Fruit fly (Drosophila melanogaster) whole organism, embryonic: ENCODE results near the gene D.

Experiments used
- Bgb ChIP-seq: fragments of 200-800 bp; sonication (Bioruptor generic); IDR thresholded peaks from 2 replicates; pipeline ENCODE4 v1.3.6; 2022; ENCODE audit warnings: missing biosample characterization, missing genetic modification characterization; ENCODE audit not compliant: partially characterized antibody
- CG10321 ChIP-seq: fragments of 200-800 bp; sonication (Bioruptor generic); IDR thresholded peaks from 2 replicates; pipeline ENCODE4 v1.3.6; 2022; ENCODE audit warnings: missing biosample characterization, missing genetic modification characterization
- CG11398 ChIP-seq: fragments of 200-800 bp; sonication (Bioruptor generic); optimal IDR thresholded peaks from 2 replicates; lab custom pipeline; 2016; ENCODE audit warnings: missing biosample characterization, missing genetic modification characterization
- CG12104 ChIP-seq: fragments of 200-800 bp; sonication (Bioruptor generic); optimal IDR thresholded peaks from 3 replicates; lab custom pipeline; 2016; ENCODE audit warnings: missing biosample characterization, missing genetic modification characterization
- CG13894 ChIP-seq: fragments of 200-800 bp; sonication (Bioruptor generic); optimal IDR thresholded peaks from 3 replicates; lab custom pipeline; 2018; ENCODE audit warnings: missing biosample characterization, mild to moderate bottlenecking, missing genetic modification characterization, moderate library complexity
- CG14441 ChIP-seq: fragments of 200-800 bp; sonication (Bioruptor generic); IDR thresholded peaks from 2 replicates; pipeline ENCODE4 v1.3.6; 2022; ENCODE audit warnings: missing biosample characterization, missing genetic modification characterization
- CG15073 ChIP-seq: fragments of 200-800 bp; sonication (Bioruptor generic); optimal IDR thresholded peaks from 2 replicates; lab custom pipeline; 2016; ENCODE audit warnings: missing biosample characterization, missing genetic modification characterization
- CG18476 ChIP-seq: fragments of 200-800 bp; sonication (Bioruptor generic); optimal IDR thresholded peaks from 2 replicates; lab custom pipeline; 2016; ENCODE audit warnings: missing biosample characterization, mild to moderate bottlenecking, missing genetic modification characterization
- CG18619 ChIP-seq: fragments of 200-800 bp; sonication (Bioruptor generic); optimal IDR thresholded peaks from 3 replicates; lab custom pipeline; 2017; ENCODE audit warnings: missing biosample characterization, mild to moderate bottlenecking, missing genetic modification characterization
- CG2120 ChIP-seq: fragments of 200-800 bp; sonication (Bioruptor generic); optimal IDR thresholded peaks from 3 replicates; lab custom pipeline; 2016; ENCODE audit warnings: missing biosample characterization, missing genetic modification characterization
- CG2129 ChIP-seq: fragments of 200-800 bp; sonication (Bioruptor generic); IDR thresholded peaks from 2 replicates; pipeline ENCODE4 v1.3.6; 2022; ENCODE audit warnings: missing biosample characterization, missing genetic modification characterization; ENCODE audit not compliant: partially characterized antibody
- CG3163 ChIP-seq: fragments of 200-800 bp; sonication (Bioruptor generic); optimal IDR thresholded peaks from 3 replicates; lab custom pipeline; 2016; ENCODE audit warnings: missing biosample characterization, missing genetic modification characterization
- CG32772 ChIP-seq: fragments of 200-800 bp; sonication (Bioruptor generic); IDR thresholded peaks from 2 replicates; pipeline ENCODE4 v1.3.6; 2022; ENCODE audit warnings: missing biosample characterization, missing genetic modification characterization
- CG4617 ChIP-seq: fragments of 200-800 bp; sonication (Bioruptor generic); optimal IDR thresholded peaks from 3 replicates; lab custom pipeline; 2016; ENCODE audit warnings: missing biosample characterization, missing genetic modification characterization, borderline replicate concordance
- CG8924 ChIP-seq: fragments of 200-800 bp; optimal IDR thresholded peaks from 3 replicates; lab custom pipeline; 2019; ENCODE audit warnings: missing biosample characterization, mild to moderate bottlenecking, missing genetic modification characterization, moderate library complexity
- CG8944 ChIP-seq: fragments of 200-800 bp; sonication (Bioruptor generic); optimal IDR thresholded peaks from 3 replicates; lab custom pipeline; 2016; ENCODE audit warnings: missing biosample characterization, missing genetic modification characterization
- CG9609 ChIP-seq: fragments of 200-800 bp; sonication (Bioruptor generic); optimal IDR thresholded peaks from 3 replicates; lab custom pipeline; 2016; ENCODE audit warnings: missing biosample characterization, missing genetic modification characterization
- Dad ChIP-seq: fragments of 200-800 bp; sonication (Bioruptor generic); optimal IDR thresholded peaks from 3 replicates; lab custom pipeline; 2016; ENCODE audit warnings: missing biosample characterization, missing genetic modification characterization
- Dp ChIP-seq: fragments of 200-800 bp; sonication (Bioruptor generic); optimal IDR thresholded peaks from 2 replicates; lab custom pipeline; 2018; ENCODE audit warnings: missing biosample characterization, mild to moderate bottlenecking, missing genetic modification characterization, moderate library complexity
- Dref ChIP-seq: fragments of 200-800 bp; sonication (Bioruptor generic); IDR thresholded peaks from 2 replicates; pipeline ENCODE4 v1.3.6; 2022; ENCODE audit warnings: missing biosample characterization, missing genetic modification characterization
- H2.0 ChIP-seq: fragments of 200-800 bp; sonication (Bioruptor generic); IDR thresholded peaks from 2 replicates; pipeline ENCODE4 v1.3.6; 2022; ENCODE audit warnings: missing biosample characterization, missing genetic modification characterization
- HLH3B ChIP-seq: fragments of 200-800 bp; sonication (Bioruptor generic); IDR thresholded peaks from 2 replicates; pipeline ENCODE4 v1.3.6; 2022; ENCODE audit warnings: missing biosample characterization, missing genetic modification characterization
- Hr51 ChIP-seq, 2 experiments: fragments of 200-800 bp; sonication (Bioruptor generic); optimal IDR thresholded peaks; 2 replicates in 1 of 2; 3 replicates in 1 of 2; lab custom pipeline; 2016 to 2018; ENCODE audit warnings: missing biosample characterization in 2 of 2, missing genetic modification characterization in 2 of 2, mild to moderate bottlenecking in 1 of 2, moderate library complexity in 1 of 2
- Hsf ChIP-seq: fragments of 200-800 bp; sonication (Bioruptor generic); optimal IDR thresholded peaks from 3 replicates; lab custom pipeline; 2016; ENCODE audit warnings: missing biosample characterization, missing genetic modification characterization
- MTF-1 ChIP-seq: fragments of 200-800 bp; sonication (Bioruptor generic); optimal IDR thresholded peaks from 2 replicates; lab custom pipeline; 2018; ENCODE audit warnings: missing biosample characterization, mild to moderate bottlenecking, missing genetic modification characterization, borderline replicate concordance
- Myb ChIP-seq: fragments of 200-800 bp; sonication (Bioruptor generic); optimal IDR thresholded peaks from 2 replicates; lab custom pipeline; 2016; ENCODE audit warnings: missing biosample characterization, missing genetic modification characterization
- Opbp ChIP-seq: fragments of 200-800 bp; sonication (Bioruptor generic); IDR thresholded peaks from 3 replicates; pipeline ENCODE4 v1.3.6; 2022; ENCODE audit warnings: missing biosample characterization, missing genetic modification characterization; ENCODE audit not compliant: partially characterized antibody
- Optix ChIP-seq: fragments of 200-800 bp; sonication (Bioruptor generic); IDR thresholded peaks from 3 replicates; pipeline ENCODE4 v1.3.6; 2022; ENCODE audit warnings: missing biosample characterization, missing genetic modification characterization
- Scr ChIP-seq: fragments of 200-800 bp; sonication (Bioruptor generic); IDR thresholded peaks from 2 replicates; pipeline ENCODE4 v1.3.6; 2022; ENCODE audit warnings: missing biosample characterization, missing genetic modification characterization; ENCODE audit not compliant: partially characterized antibody
- TFAM ChIP-seq: fragments of 200-800 bp; sonication (Bioruptor generic); optimal IDR thresholded peaks from 2 replicates; lab custom pipeline; 2017; ENCODE audit warnings: missing biosample characterization, missing genetic modification characterization, inconsistent platforms
- Trl ChIP-seq, 3 experiments: fragments of >200 bp in 2 of 3; fragments of 200-800 bp in 1 of 3; sonication (Bioruptor generic) in 1 of 3; optimal IDR thresholded peaks; 2 replicates in 1 of 3; 3 replicates in 2 of 3; lab custom pipeline; 2016 to 2017; ENCODE audit warnings: missing biosample characterization in 1 of 3, missing genetic modification characterization in 1 of 3
- ab ChIP-seq: fragments of 200-800 bp; sonication (Bioruptor generic); optimal IDR thresholded peaks from 2 replicates; lab custom pipeline; 2016; ENCODE audit warnings: missing biosample characterization, missing genetic modification characterization
- bab2 ChIP-seq: fragments of 200-800 bp; sonication (Bioruptor generic); optimal IDR thresholded peaks from 2 replicates; lab custom pipeline; 2016; ENCODE audit warnings: missing biosample characterization, missing genetic modification characterization
- chinmo ChIP-seq: fragments of 200-800 bp; sonication (Bioruptor generic); IDR thresholded peaks from 4 replicates; pipeline ENCODE4 v1.3.6; 2022; ENCODE audit warnings: missing biosample characterization, missing genetic modification characterization; ENCODE audit not compliant: partially characterized antibody
- chn ChIP-seq: fragments of 200-800 bp; sonication (Bioruptor generic); optimal IDR thresholded peaks from 2 replicates; lab custom pipeline; 2016; ENCODE audit warnings: missing biosample characterization, missing genetic modification characterization
- fru ChIP-seq: fragments of >200 bp; optimal IDR thresholded peaks from 2 replicates; lab custom pipeline; 2017
- gsb-n ChIP-seq: fragments of 200-800 bp; sonication (Bioruptor generic); optimal IDR thresholded peaks from 3 replicates; lab custom pipeline; 2018; ENCODE audit warnings: missing biosample characterization, mild to moderate bottlenecking, missing genetic modification characterization
- h ChIP-seq: fragments of >200 bp; optimal IDR thresholded peaks from 2 replicates; lab custom pipeline; 2017
- ken ChIP-seq: fragments of 200-800 bp; sonication (Bioruptor generic); IDR thresholded peaks from 3 replicates; pipeline ENCODE4 v1.3.6; 2022; ENCODE audit warnings: missing biosample characterization, missing genetic modification characterization
- lbe ChIP-seq: fragments of 200-800 bp; sonication (Bioruptor generic); optimal IDR thresholded peaks from 2 replicates; lab custom pipeline; 2016; ENCODE audit warnings: missing biosample characterization, mild to moderate bottlenecking, missing genetic modification characterization
- lilli ChIP-seq: fragments of 200-800 bp; sonication (Bioruptor generic); optimal IDR thresholded peaks from 3 replicates; lab custom pipeline; 2016; ENCODE audit warnings: missing biosample characterization, missing genetic modification characterization
- nmo ChIP-seq: fragments of 200-800 bp; sonication (Bioruptor generic); optimal IDR thresholded peaks from 2 replicates; lab custom pipeline; 2018; ENCODE audit warnings: missing biosample characterization, mild to moderate bottlenecking, missing genetic modification characterization, moderate library complexity
- otp ChIP-seq: fragments of 200-800 bp; sonication (Bioruptor generic); IDR thresholded peaks from 3 replicates; pipeline ENCODE4, ENCODE4 v1.3.6; 2022; ENCODE audit warnings: missing biosample characterization, missing genetic modification characterization
- sd ChIP-seq: fragments of 200-800 bp; sonication (Bioruptor generic); optimal IDR thresholded peaks from 3 replicates; lab custom pipeline; 2018; ENCODE audit warnings: missing biosample characterization, mild to moderate bottlenecking, missing genetic modification characterization, moderate library complexity
- shn ChIP-seq: fragments of 200-800 bp; sonication (Bioruptor generic); optimal IDR thresholded peaks from 3 replicates; lab custom pipeline; 2016; ENCODE audit warnings: missing biosample characterization, missing genetic modification characterization
- sisA ChIP-seq: fragments of 200-800 bp; sonication (Bioruptor generic); IDR thresholded peaks from 2 replicates; pipeline ENCODE4 v1.3.6; 2022; ENCODE audit warnings: missing biosample characterization, missing genetic modification characterization
- so ChIP-seq: fragments of 200-800 bp; sonication (Bioruptor generic); IDR thresholded peaks from 3 replicates; pipeline ENCODE4 v1.3.6; 2022; ENCODE audit warnings: missing biosample characterization, missing genetic modification characterization
- ssp ChIP-seq: fragments of 200-800 bp; sonication (Bioruptor generic); IDR thresholded peaks from 2 replicates; pipeline ENCODE4 v1.3.6; 2022; ENCODE audit warnings: missing biosample characterization, missing genetic modification characterization
- tin ChIP-seq: fragments of 200-800 bp; sonication (Bioruptor generic); optimal IDR thresholded peaks from 3 replicates; lab custom pipeline; 2016; ENCODE audit warnings: missing biosample characterization, missing genetic modification characterization
- ttk ChIP-seq: fragments of 200-800 bp; sonication (Bioruptor generic); IDR thresholded peaks from 2 replicates; pipeline ENCODE4 v2.1.2; 2022; ENCODE audit warnings: missing biosample characterization, missing genetic modification characterization

The D gene

dm6 chr3L:14189957-14190624 lies 11.7 kb upstream of the D start (continued):
- TF ChIP-seq ttk (GFP tag; lab: Robert Waterston, UW) (0 out of 2 replicates have a peak, but pooled peaks have one; percentile 15), chn (GFP tag; lab: Kevin White, UChicago) (no peak), Dad (GFP tag; lab: Kevin White, UChicago) (no peak), CG2120 (GFP tag; lab: Kevin White, UChicago) (peak; percentile 47), CG12104 (GFP tag; lab: Kevin White, UChicago) (no peak), tin (peak; percentile 31), CG18619 (GFP tag; lab: Kevin White, UChicago) (no peak), bab2 (peak; percentile 4), Trl (optimal IDR thresholded peaks at IDR 0.05; lab: Kevin White, UChicago) (no peak), Trl (GFP tag; optimal IDR thresholded peaks at IDR 0.05; lab: Kevin White, UChicago) (no peak), Bgb (GFP tag; lab: Robert Waterston, UW) (peak; percentile 46), CG8924 (tag; lab: Kevin White, UChicago) (peak; percentile 43), CG15073 (no peak), CG14441 (peak; percentile 51; the same call in 1 of the 2 replicates), HLH3B (GFP tag; lab: Robert Waterston, UW) (peak; percentile 76), ssp (peak; percentile 97), so (GFP tag; lab: Robert Waterston, UW) (peak; percentile 79; the same call in 2 of the 3 replicates), sisA (GFP tag; lab: Robert Waterston, UW) (no peak; the same call in 1 of the 2 replicates), ken (GFP tag; lab: Robert Waterston, UW) (no peak; the same call in 2 of the 3 replicates), Scr (GFP tag; lab: Robert Waterston, UW) (peak; percentile 62), fru (lab: Kevin White, UChicago) (no peak), MTF-1 (GFP tag; lab: Kevin White, UChicago) (peak; percentile 36), h (lab: Kevin White, UChicago) (no peak), ab (GFP tag; lab: Kevin White, UChicago) (no peak), CG8944 (no peak), CG9609 (peak; percentile 2), CG18476 (GFP tag; lab: Kevin White, UChicago) (peak; percentile 51), shn (no peak), CG11398 (GFP tag; lab: Kevin White, UChicago) (no peak), Dref (GFP tag; lab: Robert Waterston, UW) (peak; percentile 88), CG4617 (GFP tag; lab: Kevin White, UChicago) (no peak), sd (tag; lab: Kevin White, UChicago) (no peak), CG10321 (GFP tag; lab: Robert Waterston, UW) (peak; percentile 43; the same call in 1 of the 2 replicates), CG13894 (tag; lab: Kevin White, UChicago) (no peak), CG2129 (GFP tag; lab: Robert Waterston, UW) (no peak), Optix (GFP tag; lab: Robert Waterston, UW) (no peak; the same call in 1 of the 3 replicates), Hsf (peak; percentile 23), CG3163 (GFP tag; lab: Kevin White, UChicago) (no peak), otp (peak; percentile 60; the same call in 1 of the 3 replicates), gsb-n (tag; lab: Kevin White, UChicago) (no peak), Hr51 (GFP tag; optimal IDR thresholded peaks at IDR 0.05; lab: Kevin White, UChicago) (peak in 1 of 2 experiments; percentile 65), CG32772 (GFP tag; lab: Robert Waterston, UW) (peak; percentile 49), Myb (no peak), Opbp (peak; percentile 51; the same call in 2 of the 3 replicates), lbe (GFP tag; lab: Kevin White, UChicago) (no peak), chinmo (GFP tag; lab: Robert Waterston, UW) (no peak), lilli (peak; percentile 51), nmo (GFP tag; lab: Kevin White, UChicago) (no peak), H2.0 (GFP tag; lab: Robert Waterston, UW) (peak; percentile 80), TFAM (GFP tag; lab: Kevin White, UChicago) (no peak), Dp (GFP tag; lab: Kevin White, UChicago) (peak; percentile 56)
